Worm (Caenorhabditis elegans): ENCODE results near the gene nsph-3.1.
A peak's percentile ranks its signal among the peaks of the same experiment; 100 is the strongest.

Gene nsph-3.1

ce11 chrIV:10933777-10934546, 15.6 kb upstream of the nsph-3.1 start:
- TF ChIP-seq ztf-4 (tag; optimal IDR thresholded peaks at IDR 0.05) (peak; percentile 31), sma-9 (GFP tag; optimal IDR thresholded peaks at IDR 0.05) (peak; percentile 42), sma-9 (tag; optimal IDR thresholded peaks at IDR 0.05) (no peak), lsy-2 (tag; optimal IDR thresholded peaks at IDR 0.05) (peak in 1 of 2 experiments; percentile 42), mab-5 (tag; optimal IDR thresholded peaks at IDR 0.05) (no peak), nhr-23 (tag; optimal IDR thresholded peaks at IDR 0.05) (no peak), nhr-25 (tag; optimal IDR thresholded peaks at IDR 0.05) (no peak), Y55F3AM.14 (GFP tag; optimal IDR thresholded peaks at IDR 0.05) (peak; percentile 57), C34F6.9 (tag; optimal IDR thresholded peaks at IDR 0.05) (no peak), dmd-4 (tag; optimal IDR thresholded peaks at IDR 0.05) (no peak), unc-55 (GFP tag; optimal IDR thresholded peaks at IDR 0.05) (no peak), sma-3 (GFP tag; optimal IDR thresholded peaks at IDR 0.05) (no peak), unc-62 (GFP tag; optimal IDR thresholded peaks at IDR 0.05) (no peak), lin-11 (tag; optimal IDR thresholded peaks at IDR 0.05) (no peak), ztf-1 (GFP tag; conservative IDR thresholded peaks at IDR 0.05) (no peak), mbf-1 (tag; optimal IDR thresholded peaks at IDR 0.05) (no peak), ama-1 (optimal IDR thresholded peaks at IDR 0.05) (peak; percentile 66), fos-1 (tag; optimal IDR thresholded peaks at IDR 0.05) (no peak), gmeb-1 (tag; optimal IDR thresholded peaks at IDR 0.05) (peak; percentile 13), crh-2 (tag; optimal IDR thresholded peaks at IDR 0.05) (peak; percentile 28), nhr-11 (tag; optimal IDR thresholded peaks at IDR 0.05) (no peak), nhr-129 (tag; optimal IDR thresholded peaks at IDR 0.05) (peak; percentile 36), nhr-237 (tag; optimal IDR thresholded peaks at IDR 0.05) (no peak), elt-1 (tag; optimal IDR thresholded peaks at IDR 0.05) (no peak), nhr-6 (tag; optimal IDR thresholded peaks at IDR 0.05) (peak; percentile 6), ZK546.5 (tag; optimal IDR thresholded peaks at IDR 0.05) (no peak), nhr-10 (tag; optimal IDR thresholded peaks at IDR 0.05) (no peak), nhr-77 (tag; optimal IDR thresholded peaks at IDR 0.05) (no peak), ceh-82 (tag; optimal IDR thresholded peaks at IDR 0.05) (no peak), R02D3.7 (tag; optimal IDR thresholded peaks at IDR 0.05) (no peak), sem-4 (tag; optimal IDR thresholded peaks at IDR 0.05) (no peak), elt-3 (tag; optimal IDR thresholded peaks at IDR 0.05) (no peak)

DNA sequence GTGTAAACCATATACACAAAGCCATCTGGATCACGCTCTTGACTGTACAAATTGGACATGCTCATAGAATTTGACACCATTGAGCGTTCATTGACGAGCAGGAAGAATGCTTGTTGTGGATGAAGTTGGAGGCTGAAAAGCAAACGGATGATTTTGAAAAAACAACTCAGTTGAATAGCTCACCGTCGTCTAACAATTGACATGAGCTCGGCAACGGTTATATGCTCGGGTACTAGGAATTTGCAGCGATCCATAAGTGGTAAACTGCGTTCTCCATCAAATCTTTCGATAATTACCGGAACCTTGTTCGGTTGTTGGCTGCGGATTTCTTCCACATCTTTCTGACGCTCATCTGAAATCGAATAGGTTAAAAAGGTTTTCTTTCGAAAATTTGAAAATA, 14.8 kb upstream of the nsph-3.1 start:
- TF ChIP-seq unc-62 (GFP tag; optimal IDR thresholded peaks at IDR 0.05) (no peak), ceh-82 (tag; optimal IDR thresholded peaks at IDR 0.05) (no peak), elt-1 (tag; optimal IDR thresholded peaks at IDR 0.05) (no peak), unc-55 (GFP tag; optimal IDR thresholded peaks at IDR 0.05) (no peak), nhr-237 (tag; optimal IDR thresholded peaks at IDR 0.05) (no peak), snpc-4 (tag; optimal IDR thresholded peaks at IDR 0.05) (no peak), nhr-77 (tag; optimal IDR thresholded peaks at IDR 0.05) (no peak), gmeb-1 (tag; optimal IDR thresholded peaks at IDR 0.05) (no peak), F13H6.1 (tag; optimal IDR thresholded peaks at IDR 0.05) (no peak), nhr-10 (tag; optimal IDR thresholded peaks at IDR 0.05) (no peak)

- TF ChIP-seq fos-1 (tag; optimal IDR thresholded peaks at IDR 0.05): peak; percentile 66
- peak; percentile 31 for TF ChIP-seq skn-1 (tag; optimal IDR thresholded peaks at IDR 0.05)
- no peak for TF ChIP-seq unc-62 (GFP tag; optimal IDR thresholded peaks at IDR 0.05)
- peak; percentile 82 for TF ChIP-seq nhr-6 (tag; optimal IDR thresholded peaks at IDR 0.05)
- TF ChIP-seq dmd-4 (tag; optimal IDR thresholded peaks at IDR 0.05): no peak
- peak; percentile 50 for TF ChIP-seq mab-5 (tag; optimal IDR thresholded peaks at IDR 0.05)
- no peak for TF ChIP-seq elt-3 (tag; optimal IDR thresholded peaks at IDR 0.05)
- peak; percentile 96 for TF ChIP-seq C34F6.9 (tag; optimal IDR thresholded peaks at IDR 0.05)
- TF ChIP-seq aly-2 (tag; optimal IDR thresholded peaks at IDR 0.05): no peak
- peak; percentile 52 for TF ChIP-seq blmp-1 (tag; optimal IDR thresholded peaks at IDR 0.05; ENCODE audit: insufficient read depth)
- TF ChIP-seq zag-1 (tag; optimal IDR thresholded peaks at IDR 0.05): peak; percentile 60
- peak; percentile 93 for TF ChIP-seq F13H6.1 (tag; optimal IDR thresholded peaks at IDR 0.05)
- peak; percentile 64 for TF ChIP-seq gmeb-1 (tag; optimal IDR thresholded peaks at IDR 0.05)
- TF ChIP-seq ztf-1 (GFP tag; conservative IDR thresholded peaks at IDR 0.05): no peak
- no peak for TF ChIP-seq ceh-16 (tag; optimal IDR thresholded peaks at IDR 0.05)
- TF ChIP-seq nhr-21 (tag; optimal IDR thresholded peaks at IDR 0.05): peak; percentile 80
- peak; percentile 88 for TF ChIP-seq crh-2 (tag; optimal IDR thresholded peaks at IDR 0.05)
- peak; percentile 97 for TF ChIP-seq nhr-129 (tag; optimal IDR thresholded peaks at IDR 0.05)
- peak; percentile 78 for TF ChIP-seq egl-27 (tag; optimal IDR thresholded peaks at IDR 0.05)
- TF ChIP-seq lin-11 (tag; optimal IDR thresholded peaks at IDR 0.05): peak; percentile 74
- TF ChIP-seq ama-1 (optimal IDR thresholded peaks at IDR 0.05): peak; percentile 84
- TF ChIP-seq R02D3.7 (tag; optimal IDR thresholded peaks at IDR 0.05): no peak
- TF ChIP-seq nhr-23 (tag; optimal IDR thresholded peaks at IDR 0.05): no peak
- TF ChIP-seq ceh-82 (tag; optimal IDR thresholded peaks at IDR 0.05): no peak
- no peak for TF ChIP-seq nhr-11 (tag; optimal IDR thresholded peaks at IDR 0.05)
- TF ChIP-seq sma-3 (GFP tag; optimal IDR thresholded peaks at IDR 0.05): peak; percentile 71
- TF ChIP-seq lsy-2 (tag; optimal IDR thresholded peaks at IDR 0.05): peak; percentile 39 to 93
- TF ChIP-seq lin-39 (tag; optimal IDR thresholded peaks at IDR 0.05): no peak
- TF ChIP-seq unc-55 (GFP tag; optimal IDR thresholded peaks at IDR 0.05): peak; percentile 34
- TF ChIP-seq nhr-12 (tag; optimal IDR thresholded peaks at IDR 0.05): no peak
- TF ChIP-seq ztf-4 (tag; optimal IDR thresholded peaks at IDR 0.05): peak; percentile 90
- TF ChIP-seq unc-39 (tag; optimal IDR thresholded peaks at IDR 0.05): no peak
- TF ChIP-seq sma-9 (GFP tag; optimal IDR thresholded peaks at IDR 0.05): peak; percentile 96
- no peak for TF ChIP-seq sma-9 (tag; optimal IDR thresholded peaks at IDR 0.05)
- TF ChIP-seq lin-13 (GFP tag; optimal IDR thresholded peaks at IDR 0.05): peak; percentile 77
- no peak for TF ChIP-seq nhr-237 (tag; optimal IDR thresholded peaks at IDR 0.05)
- peak; percentile 80 for TF ChIP-seq Y55F3AM.14 (GFP tag; optimal IDR thresholded peaks at IDR 0.05)
Observed at ce11 chrIV:10935336-10935735, 14.3 kb upstream of the nsph-3.1 start.
